Fruit fly (Drosophila melanogaster) whole organism, pupa: ENCODE data around the gene gzl.

Experiments
- CG10348 ChIP-seq: fragments of 200-800 bp; sonication (Bioruptor generic); IDR thresholded peaks from 2 replicates; pipeline ENCODE4 v1.3.6; 2022; ENCODE audit warnings: missing biosample characterization, missing genetic modification characterization
- CG14655 ChIP-seq: fragments of 200-800 bp; sonication (Bioruptor generic); optimal IDR thresholded peaks from 3 replicates; lab custom pipeline; 2017; ENCODE audit warnings: mild to moderate bottlenecking, missing biosample characterization, missing genetic modification reagents, missing genetic modification characterization
- CG15710 ChIP-seq: fragments of 200-800 bp; sonication (Bioruptor generic); optimal IDR thresholded peaks from 2 replicates; lab custom pipeline; 2018; ENCODE audit warnings: missing biosample characterization, mild to moderate bottlenecking, missing genetic modification characterization, moderate library complexity
- CG32121 ChIP-seq: fragments of 200-800 bp; sonication (Bioruptor generic); IDR thresholded peaks from 2 replicates; pipeline ENCODE4 v1.3.6; 2022; ENCODE audit warnings: missing biosample characterization, missing genetic modification characterization
- CG34367 ChIP-seq: fragments of 200-800 bp; sonication (Bioruptor generic); optimal IDR thresholded peaks from 2 replicates; lab custom pipeline; 2018; ENCODE audit warnings: missing biosample characterization, mild to moderate bottlenecking, missing genetic modification characterization
- CG4496 ChIP-seq: fragments of 200-800 bp; sonication (Bioruptor generic); IDR thresholded peaks from 3 replicates; pipeline ENCODE4 v1.3.6; 2022; ENCODE audit warnings: missing biosample characterization, missing genetic modification characterization
- CG8159 ChIP-seq: fragments of 200-800 bp; sonication (Bioruptor generic); optimal IDR thresholded peaks from 3 replicates; lab custom pipeline; 2018; ENCODE audit warnings: missing biosample characterization, mild to moderate bottlenecking, missing genetic modification characterization, moderate library complexity
- CG9948 ChIP-seq: fragments of 200-800 bp; sonication (Bioruptor generic); optimal IDR thresholded peaks from 2 replicates; lab custom pipeline; 2018; ENCODE audit warnings: missing biosample characterization, mild to moderate bottlenecking, missing genetic modification characterization, moderate library complexity
- EcR ChIP-seq: fragments of 200-800 bp; sonication (Bioruptor generic); optimal IDR thresholded peaks from 3 replicates; lab custom pipeline; 2019; ENCODE audit warnings: missing biosample characterization, missing genetic modification characterization, mild to moderate bottlenecking, moderate library complexity, missing genetic modification reagents
- Pif1B ChIP-seq: fragments of 200-800 bp; sonication (Bioruptor generic); optimal IDR thresholded peaks from 3 replicates; lab custom pipeline; 2016; ENCODE audit warnings: missing biosample characterization, missing genetic modification characterization
- Snoo ChIP-seq: fragments of 200-800 bp; sonication (Bioruptor generic); optimal IDR thresholded peaks from 3 replicates; lab custom pipeline; 2017; ENCODE audit warnings: missing biosample characterization, mild to moderate bottlenecking, missing genetic modification characterization, inconsistent platforms
- fd96Ca ChIP-seq: fragments of 200-800 bp; sonication (Bioruptor generic); IDR thresholded peaks from 3 replicates; pipeline ENCODE4 v1.3.6; 2022; ENCODE audit warnings: missing biosample characterization, missing genetic modification characterization
- gl ChIP-seq: fragments of 200-800 bp; sonication (Bioruptor generic); optimal IDR thresholded peaks from 2 replicates; lab custom pipeline; 2018; ENCODE audit warnings: missing biosample characterization, mild to moderate bottlenecking, missing genetic modification characterization

Gene gzl

dm6 chr3R:6435219-6435618 is 52.5 kb downstream of the gzl start:
- TF ChIP-seq CG15710 (no peak), Pif1B (GFP tag; lab: Kevin White, UChicago) (no peak), gl (tag; lab: Kevin White, UChicago) (no peak), Snoo (tag; lab: Kevin White, UChicago) (no peak), CG4496 (GFP tag; lab: Robert Waterston, UW) (no peak), CG10348 (GFP tag; lab: Robert Waterston, UW) (no peak), fd96Ca (no peak), CG8159 (tag; lab: Kevin White, UChicago) (no peak)
- TF ChIP-seq, all 21 proteins: peak for 0

dm6 chr3R:6435761-6436318 is 53.1 kb downstream of the gzl start:
- TF ChIP-seq CG14655 (GFP tag; lab: Kevin White, UChicago): no peak
- TF ChIP-seq EcR (GFP tag; lab: Kevin White, UChicago): no peak
- no peak for TF ChIP-seq gl (tag; lab: Kevin White, UChicago)
- TF ChIP-seq CG34367 (tag; lab: Kevin White, UChicago): no peak
- TF ChIP-seq CG15710: no peak
- no peak for TF ChIP-seq CG32121 (GFP tag; lab: Robert Waterston, UW)
- no peak for TF ChIP-seq Pif1B (GFP tag; lab: Kevin White, UChicago)
- no peak for TF ChIP-seq CG10348 (GFP tag; lab: Robert Waterston, UW)
- TF ChIP-seq, all 21 proteins: peak for 0

DNA sequence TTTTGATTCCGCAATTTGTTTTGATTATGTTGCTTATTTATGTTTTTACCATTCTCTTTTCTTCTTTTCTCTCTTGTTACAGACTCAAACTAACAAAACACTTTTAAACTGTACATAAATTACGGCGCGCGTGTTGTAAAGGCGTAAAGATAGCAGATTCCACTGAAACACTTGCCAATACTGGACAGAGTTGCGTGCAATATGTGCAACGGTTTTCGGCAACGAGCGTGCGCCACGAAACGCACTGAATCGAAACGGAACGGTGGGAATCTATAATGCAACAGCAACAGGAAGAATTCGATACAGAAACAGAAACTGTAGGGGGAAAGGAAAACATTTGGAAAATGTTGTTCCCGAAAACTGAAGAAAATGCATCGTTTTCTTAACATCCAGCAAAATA is 53.9 kb downstream of the gzl start:
- no peak for TF ChIP-seq CG9948 (tag; lab: Kevin White, UChicago)
- TF ChIP-seq CG10348 (GFP tag; lab: Robert Waterston, UW): no peak
- TF ChIP-seq, all 21 proteins: peak for 0
